Worm (Caenorhabditis elegans) whole organism, L1 larva: ENCODE results near the gene hsp-4.

Experiments used
- blmp-1 ChIP-seq: fragments of 150-350 bp; optimal IDR thresholded peaks from 2 replicates; lab custom pipeline; 2014; ENCODE audit warnings: missing biosample characterization, missing genetic modification characterization
- ceh-63 ChIP-seq: fragments of 200-800 bp; sonication (Bioruptor generic); optimal IDR thresholded peaks from 2 replicates; lab custom pipeline; 2018; ENCODE audit warnings: mild to moderate bottlenecking, missing genetic modification characterization, missing compliant biosample characterization
- sptf-1 ChIP-seq: fragments of 150-350 bp; optimal IDR thresholded peaks from 2 replicates; lab custom pipeline; 2014; ENCODE audit warnings: missing biosample characterization, missing genetic modification characterization

DNA sequence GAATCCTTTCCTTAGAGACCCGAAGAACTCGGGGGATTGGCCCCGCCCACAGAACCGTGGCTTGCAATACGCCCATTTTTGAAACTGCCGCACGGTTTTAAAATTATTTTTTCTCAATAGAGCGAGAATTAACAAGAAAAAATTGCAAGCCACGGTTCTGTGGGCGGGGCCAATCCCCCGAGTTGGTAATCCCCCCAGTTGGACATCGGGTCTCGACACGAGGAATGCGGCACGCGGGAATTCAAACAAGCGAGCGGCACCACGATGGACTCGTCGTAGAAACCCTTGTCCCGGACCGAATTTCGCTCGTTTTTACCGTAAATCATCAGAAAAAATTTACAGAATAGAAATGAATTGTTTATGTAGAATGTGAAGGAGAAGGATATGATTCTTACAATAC, 582 bp upstream of the hsp-4 start:
- TF ChIP-seq sptf-1 (tag; lab: Kevin White, UChicago) = no peak
- no peak for TF ChIP-seq blmp-1
- TF ChIP-seq ceh-63 = no peak
